Worm (Caenorhabditis elegans): ENCODE results near the gene sdc-3.
"Not testable (repeated sequence)": the region's sequence is repeated elsewhere in the genome, so short reads cannot be mapped to it uniquely, and the experiment has no call there.

sdc-3 gene

ce11 chrV:15056346-15056839 is 8.4 kb upstream of the sdc-3 start:
- TF ChIP-seq B0336.3 (GFP tag; IDR thresholded peaks at IDR 0.05) (peak; percentile 61), bed-1 (GFP tag; IDR thresholded peaks at IDR 0.05) (no peak), lsl-1 (GFP tag; optimal IDR thresholded peaks at IDR 0.05) (no peak), hsf-1 (GFP tag; IDR thresholded peaks at IDR 0.05) (0 out of 2 replicates have a peak, but pooled peaks have one; percentile 53), chd-7 (tag; optimal IDR thresholded peaks at IDR 0.05) (peak; percentile 25), lin-54 (GFP tag; optimal IDR thresholded peaks at IDR 0.05) (peak; percentile 12), rcor-1 (GFP tag; IDR thresholded peaks at IDR 0.05) (no peak), mes-4 (tag; optimal IDR thresholded peaks at IDR 0.05) (no peak), lin-26 (GFP tag; IDR thresholded peaks at IDR 0.05) (peak; percentile 76), madf-6 (GFP tag; IDR thresholded peaks at IDR 0.05) (peak; percentile 59)

ce11 chrV:15055873-15056272 is 7.9 kb upstream of the sdc-3 start, which contains the start of gene C25D7.16:
C25D7.16 (plus strand) TSS chrV:15056173.
- TF ChIP-seq hlh-12 (tag; optimal IDR thresholded peaks at IDR 0.05) (no peak), dox-1 (GFP tag; IDR thresholded peaks at IDR 0.05) (no peak), T26A5.8 (tag; optimal IDR thresholded peaks at IDR 0.05) (no peak), madf-6 (GFP tag; IDR thresholded peaks at IDR 0.05) (peak; percentile 7; the same call in 1 of the 2 replicates)

- TF ChIP-seq rec-8 (tag; optimal IDR thresholded peaks at IDR 0.05) (no peak), mcd-1 (GFP tag; IDR thresholded peaks at IDR 0.05) (no peak), C06A6.2 (GFP tag; conservative IDR thresholded peaks at IDR 0.05) (no peak)
Observed at ce11 chrV:15054733-15055132, 6.7 kb upstream of the sdc-3 start.

- 0 out of 2 replicates have a peak, but pooled peaks have one; percentile 26 for TF ChIP-seq cebp-1 (GFP tag; IDR thresholded peaks at IDR 0.05)
- no peak for TF ChIP-seq cebp-1 (tag; optimal IDR thresholded peaks at IDR 0.05)
- no peak for TF ChIP-seq lag-1 (GFP tag; IDR thresholded peaks at IDR 0.05)
Observed at ce11 chrV:15052368-15052767, 4.4 kb upstream of the sdc-3 start, which contains the start of the genes fbxa-82 and C25D7.5. fbxa-82 (minus strand) TSS chrV:15052530. C25D7.5 (plus strand) TSS chrV:15052650.

- TF ChIP-seq lin-26 (GFP tag; IDR thresholded peaks at IDR 0.05): no peak
Observed at ce11 chrV:15051720-15052119, 3.7 kb upstream of the sdc-3 start.

- TF ChIP-seq ZK185.1 (tag; optimal IDR thresholded peaks at IDR 0.05; ENCODE audit: poor library complexity, severe bottlenecking); F49E8.2 (tag; optimal IDR thresholded peaks at IDR 0.05; ENCODE audit: insufficient read depth); F33H1.4 (GFP tag; IDR thresholded peaks at IDR 0.05): not testable (repeated sequence)
Observed at ce11 chrV:15036769-15037168, 11.2 kb downstream of the sdc-3 start, which contains the start of gene melo-3. melo-3 (minus strand) TSS chrV:15036869.

- not testable (repeated sequence) for TF ChIP-seq lir-1 (GFP tag; conservative IDR thresholded peaks at IDR 0.05); ceh-58 (GFP tag; IDR thresholded peaks at IDR 0.05); sptf-2 (GFP tag; optimal IDR thresholded peaks at IDR 0.05)
Observed at ce11 chrV:15031373-15031772, 16.6 kb downstream of the sdc-3 start, which contains the start of gene cng-1. cng-1 (minus strand) TSS chrV:15031473.
